Worm (Caenorhabditis elegans): ENCODE measurements around the gene C08E3.13.
A peak's percentile ranks its signal among the peaks of the same experiment; 100 is the strongest.
"Not testable (repeated sequence)": the region's sequence is repeated elsewhere in the genome, so short reads cannot be mapped to it uniquely, and the experiment has no call there.

The C08E3.13 gene

ce11 chrII:1632216-1632615, at the start of gene C08E3.13:
TSS of gene C08E3.13 (minus strand) at chrII:1632316.
- TF ChIP-seq nhr-76, nhr-28, mdl-1 (tag; optimal IDR thresholded peaks at IDR 0.05): not testable (repeated sequence)

- no peak for TF ChIP-seq eor-1 (tag; optimal IDR thresholded peaks at IDR 0.05)
- no peak for TF ChIP-seq elt-1 (tag; optimal IDR thresholded peaks at IDR 0.05)
- no peak for TF ChIP-seq ztf-4 (tag; optimal IDR thresholded peaks at IDR 0.05)
- no peak for TF ChIP-seq lin-39 (tag; optimal IDR thresholded peaks at IDR 0.05)
- TF ChIP-seq zag-1 (tag; optimal IDR thresholded peaks at IDR 0.05), result no peak
- no peak for TF ChIP-seq pha-4 (tag; optimal IDR thresholded peaks at IDR 0.05)
- TF ChIP-seq mdl-1 (tag; optimal IDR thresholded peaks at IDR 0.05), result no peak
- TF ChIP-seq ztf-11 (tag; optimal IDR thresholded peaks at IDR 0.05), result no peak
- TF ChIP-seq ceh-28 (tag; optimal IDR thresholded peaks at IDR 0.05), result no peak
- no peak for TF ChIP-seq tbx-2 (tag; optimal IDR thresholded peaks at IDR 0.05)
- TF ChIP-seq nhr-67 (tag; optimal IDR thresholded peaks at IDR 0.05), result no peak
- no peak for TF ChIP-seq hmg-11 (tag; optimal IDR thresholded peaks at IDR 0.05)
These were observed 47.0 kb upstream of the C08E3.13 start, which contains the start of gene irld-36 for ce11 chrII:1679081-1679480. TSS of gene irld-36 (plus strand) at chrII:1679381.

DNA sequence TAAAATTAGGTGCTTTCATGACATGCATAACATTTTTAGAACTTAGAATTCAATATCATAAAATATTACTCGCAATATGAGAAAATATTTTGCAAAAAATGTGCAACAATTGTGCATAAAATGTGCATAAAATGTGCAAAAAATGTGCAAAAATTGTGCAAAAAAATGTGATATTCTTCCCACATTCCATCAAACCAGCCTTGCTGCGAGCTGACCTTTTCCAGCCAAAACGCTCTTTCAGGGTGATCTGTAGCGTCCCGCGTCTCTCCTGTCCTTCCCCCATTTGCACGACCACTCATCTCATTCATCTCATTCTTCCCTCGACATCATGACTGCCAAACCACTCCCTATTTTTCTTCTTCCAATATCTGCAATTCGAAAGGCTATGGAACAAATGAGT, 44.0 kb upstream of the C08E3.13 start, which contains the start of gene fbxb-17:
Gene fbxb-17, plus strand, starts transcription at position 301 of the 400 bp plus-strand sequence.
- no peak for TF ChIP-seq elt-3 (tag; optimal IDR thresholded peaks at IDR 0.05)

DNA sequence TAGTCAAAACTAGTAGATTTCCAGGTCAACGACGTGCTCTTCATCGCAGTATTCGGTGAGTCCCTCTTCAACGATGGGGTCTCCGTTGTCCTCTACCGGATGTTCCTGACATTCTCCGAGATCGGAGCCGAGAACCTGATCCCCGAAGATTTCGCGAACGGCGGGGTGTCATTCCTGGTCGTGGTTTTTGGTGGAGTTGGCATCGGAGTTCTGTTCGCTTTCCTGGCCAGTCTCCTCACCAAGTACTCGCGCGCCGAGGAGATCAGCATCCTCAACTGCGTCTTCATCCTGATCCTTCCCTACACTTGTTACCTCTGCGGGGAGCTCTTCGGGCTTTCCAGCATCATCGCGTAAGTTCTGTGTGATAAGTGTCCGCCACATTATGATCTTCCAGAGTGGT, 40.6 kb upstream of the C08E3.13 start:
- TF ChIP-seq skn-1 (tag; optimal IDR thresholded peaks at IDR 0.05) (no peak), nhr-67 (tag; optimal IDR thresholded peaks at IDR 0.05) (no peak), nhr-76 (tag; optimal IDR thresholded peaks at IDR 0.05) (no peak), lin-39 (tag; optimal IDR thresholded peaks at IDR 0.05) (no peak), aly-2 (tag; optimal IDR thresholded peaks at IDR 0.05) (no peak), fkh-2 (tag; optimal IDR thresholded peaks at IDR 0.05) (no peak), snpc-4 (tag; optimal IDR thresholded peaks at IDR 0.05) (no peak), unc-39 (tag; optimal IDR thresholded peaks at IDR 0.05) (no peak), egl-5 (tag; optimal IDR thresholded peaks at IDR 0.05) (no peak), lin-15B (tag; optimal IDR thresholded peaks at IDR 0.05) (no peak), egl-27 (tag; optimal IDR thresholded peaks at IDR 0.05) (no peak), elt-3 (tag; optimal IDR thresholded peaks at IDR 0.05) (no peak), ztf-11 (tag; optimal IDR thresholded peaks at IDR 0.05) (no peak), mdl-1 (tag; optimal IDR thresholded peaks at IDR 0.05) (no peak), ceh-28 (tag; optimal IDR thresholded peaks at IDR 0.05) (no peak), ztf-4 (tag; optimal IDR thresholded peaks at IDR 0.05) (no peak), pqm-1 (tag; optimal IDR thresholded peaks at IDR 0.05) (no peak), unc-62 (GFP tag; optimal IDR thresholded peaks at IDR 0.05) (no peak), nhr-77 (tag; optimal IDR thresholded peaks at IDR 0.05) (no peak), ceh-16 (tag; optimal IDR thresholded peaks at IDR 0.05) (no peak)

DNA sequence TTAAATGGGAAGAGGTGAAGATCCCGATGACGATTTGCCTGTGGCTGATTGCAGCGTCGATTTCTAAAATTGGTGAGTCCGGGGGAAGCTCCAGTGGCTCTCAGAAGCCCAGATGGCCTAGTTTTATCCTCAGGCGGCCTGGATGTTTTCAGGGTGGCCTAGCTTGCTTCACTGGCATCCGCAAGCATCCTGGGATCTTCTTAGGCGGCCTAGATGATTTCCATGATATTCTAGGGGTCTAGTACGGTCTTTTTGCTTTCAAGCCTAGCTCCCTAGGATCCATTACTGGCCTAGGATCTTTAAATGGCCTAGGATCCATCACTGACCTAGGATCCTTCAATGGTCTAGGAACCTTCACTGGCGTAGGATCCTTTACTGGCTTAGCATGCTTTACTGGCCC, 38.9 kb upstream of the C08E3.13 start:
- no peak for TF ChIP-seq fos-1 (tag; optimal IDR thresholded peaks at IDR 0.05)
- no peak for TF ChIP-seq nhr-11 (tag; optimal IDR thresholded peaks at IDR 0.05)
- TF ChIP-seq pqm-1 (tag; optimal IDR thresholded peaks at IDR 0.05), result no peak
- TF ChIP-seq hmg-11 (tag; optimal IDR thresholded peaks at IDR 0.05), result no peak

DNA sequence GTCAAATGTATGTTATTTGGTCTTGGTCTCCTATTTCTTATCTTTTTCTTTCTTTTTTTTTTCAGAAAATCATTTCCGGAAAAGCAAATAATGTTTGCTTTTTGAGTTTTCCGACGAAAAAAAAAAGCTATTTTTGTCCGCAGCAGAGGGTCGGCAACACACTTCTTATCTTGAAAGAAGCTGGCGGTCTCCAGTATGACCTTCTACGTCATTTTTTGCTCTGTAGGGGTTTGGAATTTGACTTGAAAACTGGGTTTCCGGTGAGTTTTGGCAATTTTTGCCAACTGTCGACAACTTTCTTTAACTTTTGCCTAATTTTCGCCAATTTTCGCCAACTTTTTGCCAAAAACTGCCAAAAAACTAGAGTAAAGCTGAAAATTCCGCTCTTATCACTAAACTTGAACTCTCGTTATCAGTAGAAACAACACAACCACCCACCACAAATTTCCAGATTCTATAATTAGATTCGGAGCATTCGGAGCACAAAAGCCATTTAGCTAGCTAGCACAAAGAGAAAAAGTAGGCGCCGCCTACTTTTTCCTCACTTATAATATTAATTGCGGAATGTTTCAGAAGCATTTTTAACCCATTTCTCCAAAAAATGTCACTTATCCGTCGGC, 38.3 kb upstream of the C08E3.13 start, which contains the start of gene nhx-6:
Gene nhx-6, plus strand, starts transcription at position 570 of the 620 bp plus-strand sequence.
- peak; percentile 5 for TF ChIP-seq pqm-1 (tag; optimal IDR thresholded peaks at IDR 0.05)
- TF ChIP-seq nhr-12 (tag; optimal IDR thresholded peaks at IDR 0.05), result no peak
- TF ChIP-seq elt-2 (tag; optimal IDR thresholded peaks at IDR 0.05), result peak; percentile 66

- TF ChIP-seq mml-1 (tag; optimal IDR thresholded peaks at IDR 0.05) (no peak), nhr-67 (tag; optimal IDR thresholded peaks at IDR 0.05) (no peak), hmg-11 (tag; optimal IDR thresholded peaks at IDR 0.05) (no peak), ceh-16 (tag; optimal IDR thresholded peaks at IDR 0.05) (no peak), fkh-2 (tag; optimal IDR thresholded peaks at IDR 0.05) (no peak), mdl-1 (tag; optimal IDR thresholded peaks at IDR 0.05) (no peak), aly-2 (tag; optimal IDR thresholded peaks at IDR 0.05) (no peak)
These were observed 36.8 kb upstream of the C08E3.13 start, which contains the start of gene srw-97 for ce11 chrII:1668913-1669312. TSS of gene srw-97 (minus strand) at chrII:1669013.

Measured in whole organism, L3 larva.